Worm (Caenorhabditis elegans) whole organism, L4/young adult: ENCODE data around the gene cox-16.

Experiments
- W03F9.2 ChIP-seq: fragments of 150-350 bp; optimal IDR thresholded peaks from 2 replicates; lab custom pipeline; 2014; ENCODE audit warnings: missing biosample characterization, missing genetic modification characterization
- dao-5 ChIP-seq: sonication (generic microtip); optimal IDR thresholded peaks from 2 replicates; lab custom pipeline; 2016; ENCODE audit warnings: missing genotype, missing genetic modification characterization, moderate library complexity, missing compliant biosample characterization
- him-1 ChIP-seq: sonication (generic microtip); optimal IDR thresholded peaks from 2 replicates; lab custom pipeline; 2016; ENCODE audit warnings: missing genotype, missing genetic modification reagents, missing genetic modification characterization, missing compliant biosample characterization

Gene cox-16

DNA sequence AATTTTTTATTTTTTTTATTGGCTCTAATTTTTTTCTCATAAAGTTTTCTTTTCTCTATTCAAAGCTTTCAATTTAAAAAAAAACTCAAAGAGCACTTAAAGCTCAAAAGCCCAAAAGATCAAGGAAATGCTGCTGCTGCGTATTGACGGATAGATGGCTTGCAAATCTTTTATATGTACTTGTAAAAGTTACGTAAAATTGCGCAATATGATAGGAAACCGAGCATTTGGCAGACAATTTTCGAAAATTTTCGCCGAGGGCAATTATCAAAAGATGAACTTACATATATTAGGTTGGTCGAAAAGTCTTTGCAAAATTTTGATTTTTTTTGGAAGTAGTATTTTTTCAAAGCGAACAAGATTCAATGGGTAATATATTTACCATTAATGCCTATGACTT is 12.5 kb upstream of the cox-16 start:
- no peak for TF ChIP-seq dao-5 (tag; lab: Kevin White, UChicago)
- TF ChIP-seq him-1 (tag; lab: Kevin White, UChicago): no peak
- no peak for TF ChIP-seq W03F9.2 (tag; lab: Kevin White, UChicago)

DNA sequence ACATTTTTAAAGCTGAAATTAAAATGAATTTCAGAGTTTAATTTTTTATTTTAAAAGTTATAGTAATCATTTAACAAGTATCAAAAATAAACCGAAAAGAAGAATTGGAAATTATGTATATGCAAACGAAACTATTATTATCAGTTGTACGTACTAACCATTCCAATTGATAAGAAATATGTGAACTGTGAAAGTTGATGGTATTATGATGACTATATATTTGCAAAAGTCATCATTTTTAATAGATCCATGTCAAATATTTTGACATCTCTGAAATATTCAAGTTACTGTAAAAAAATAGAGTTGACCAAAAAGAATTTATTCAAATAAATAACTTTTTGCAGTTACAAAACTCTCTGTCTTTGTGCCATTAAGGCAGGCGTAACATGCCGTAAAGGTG is 12.0 kb upstream of the cox-16 start, which contains the start of gene ugt-48:
Gene ugt-48, minus strand, starts transcription at position 12 of the 400 bp plus-strand sequence.
- no peak for TF ChIP-seq him-1 (tag; lab: Kevin White, UChicago)

DNA sequence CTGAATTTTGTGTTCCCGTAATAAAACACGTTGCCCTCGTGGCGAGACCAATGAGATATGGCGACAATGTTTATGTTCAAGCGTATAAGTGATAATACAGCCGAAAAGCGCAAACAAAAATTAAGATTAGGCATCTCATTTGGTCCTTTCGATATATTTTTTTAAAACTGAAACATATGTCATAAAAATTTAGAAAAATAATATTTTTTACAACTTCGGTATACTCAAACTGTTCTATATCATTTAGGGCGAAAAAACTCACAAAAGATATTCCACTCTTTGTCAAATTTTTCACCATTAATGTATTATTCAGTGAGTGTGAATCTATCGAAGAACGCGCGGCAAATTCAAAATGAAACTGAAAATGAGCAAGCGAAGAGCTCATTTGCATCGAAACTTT is 2.5 kb upstream of the cox-16 start, which contains the start of gene cft-1:
Gene cft-1, plus strand, starts transcription at position 301 of the 400 bp plus-strand sequence.
- TF ChIP-seq him-1 (tag; lab: Kevin White, UChicago): no peak
- no peak for TF ChIP-seq W03F9.2 (tag; lab: Kevin White, UChicago)
- no peak for TF ChIP-seq dao-5 (tag; lab: Kevin White, UChicago)

DNA sequence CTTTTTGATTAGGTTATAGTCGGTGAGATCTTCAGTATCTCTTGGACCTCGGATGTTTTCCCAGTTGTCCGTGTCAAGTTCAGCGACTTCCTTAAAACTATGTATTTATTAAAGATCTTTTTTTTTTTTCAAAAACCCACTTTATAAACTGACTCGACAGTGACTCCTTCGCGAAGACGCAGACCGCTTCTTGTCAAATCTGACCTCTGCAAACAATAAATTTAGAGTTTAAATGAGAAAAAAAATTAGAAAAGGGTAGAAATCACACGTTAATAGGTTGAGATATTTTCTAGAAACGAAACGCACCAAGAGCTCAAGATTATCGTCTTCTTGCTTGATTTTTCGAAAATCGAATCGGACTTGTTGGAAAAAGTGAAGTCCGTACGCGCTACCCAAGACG is 269 bp downstream of the cox-16 start, which contains the start of gene C24G6.8:
Gene C24G6.8, minus strand, starts transcription at position 101 of the 400 bp plus-strand sequence.
- no peak for TF ChIP-seq him-1 (tag; lab: Kevin White, UChicago)

DNA sequence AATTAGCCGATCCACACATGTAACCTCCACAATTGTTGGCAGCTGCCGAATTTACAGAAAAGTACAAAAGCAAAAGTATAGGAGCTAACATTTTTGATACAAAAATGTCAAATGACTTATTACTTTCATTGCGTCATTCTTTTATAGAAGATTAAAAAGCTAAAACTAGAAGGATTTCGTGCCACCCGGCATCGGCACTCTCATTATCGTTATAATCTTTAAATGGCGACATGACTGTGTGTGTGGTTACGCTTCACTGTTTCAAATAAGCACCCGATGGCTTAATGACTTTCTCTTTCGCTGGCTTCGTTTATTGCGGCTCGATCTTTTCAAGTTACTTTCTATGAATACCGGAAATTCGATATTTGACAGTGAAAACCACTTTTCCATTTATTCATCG is 2.3 kb downstream of the cox-16 start, which contains the start of gene grl-1:
Gene grl-1, minus strand, starts transcription at position 101 of the 400 bp plus-strand sequence.
- TF ChIP-seq him-1 (tag; lab: Kevin White, UChicago) (no peak), dao-5 (tag; lab: Kevin White, UChicago) (no peak), W03F9.2 (tag; lab: Kevin White, UChicago) (no peak)

DNA sequence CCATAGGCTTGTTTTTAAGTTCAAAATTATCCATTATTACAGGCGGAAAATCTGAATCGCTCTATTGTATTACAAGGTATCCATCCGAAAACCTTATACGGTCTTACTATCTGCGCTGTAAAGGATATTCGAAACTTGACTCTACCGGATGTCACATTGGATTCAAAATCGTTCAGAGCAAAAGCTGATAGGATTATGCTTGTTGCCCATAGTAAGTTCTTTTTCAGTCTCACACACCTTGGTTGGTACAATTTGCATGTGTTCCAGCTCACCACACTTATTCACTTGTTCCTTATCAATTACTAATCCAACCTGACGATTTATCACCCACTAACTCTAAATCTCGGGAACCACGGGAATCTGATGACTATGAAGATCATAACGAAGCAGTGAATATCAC is 8.3 kb downstream of the cox-16 start:
- TF ChIP-seq W03F9.2 (tag; lab: Kevin White, UChicago) (no peak), dao-5 (tag; lab: Kevin White, UChicago) (no peak), him-1 (tag; lab: Kevin White, UChicago) (no peak)

DNA sequence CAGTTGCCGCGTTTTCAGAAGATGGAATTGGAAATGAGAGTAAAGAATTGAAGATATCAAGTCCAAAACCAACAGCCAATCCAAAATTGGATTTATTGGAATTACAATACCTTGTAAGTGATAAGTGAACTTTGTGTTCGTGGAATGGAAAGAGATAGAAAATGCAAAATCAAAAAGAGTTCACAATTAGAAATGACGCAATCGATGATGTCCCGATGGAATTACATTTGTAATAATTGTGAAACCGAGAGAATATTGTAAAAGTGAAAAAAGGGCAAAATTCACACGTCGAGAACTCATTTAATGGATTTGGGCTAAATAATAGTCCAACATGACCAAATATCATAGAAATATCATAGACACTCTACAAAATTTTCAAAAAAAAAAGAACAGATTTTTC is 10.8 kb downstream of the cox-16 start:
- no peak for TF ChIP-seq dao-5 (tag; lab: Kevin White, UChicago)

DNA sequence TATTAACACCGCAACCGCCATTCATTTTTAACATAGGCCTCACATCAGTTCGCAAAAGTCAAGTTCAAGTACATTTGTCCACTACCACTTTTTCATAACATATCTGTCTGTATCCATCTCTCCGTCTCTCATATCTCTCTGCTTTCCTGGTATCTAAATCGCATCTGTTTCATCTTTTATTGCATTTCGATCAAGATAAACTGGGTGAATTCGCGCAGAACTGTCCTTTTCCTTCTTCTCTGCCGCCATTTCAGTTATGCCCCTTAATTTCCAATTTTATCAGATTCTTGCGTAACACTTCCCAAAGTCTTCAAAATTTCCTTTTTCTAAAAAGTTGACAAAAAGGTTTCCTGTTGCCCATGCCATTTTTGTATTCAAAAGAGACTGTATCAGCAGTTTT is 12.8 kb downstream of the cox-16 start:
- TF ChIP-seq him-1 (tag; lab: Kevin White, UChicago): no peak
- TF ChIP-seq dao-5 (tag; lab: Kevin White, UChicago): no peak
- no peak for TF ChIP-seq W03F9.2 (tag; lab: Kevin White, UChicago)

DNA sequence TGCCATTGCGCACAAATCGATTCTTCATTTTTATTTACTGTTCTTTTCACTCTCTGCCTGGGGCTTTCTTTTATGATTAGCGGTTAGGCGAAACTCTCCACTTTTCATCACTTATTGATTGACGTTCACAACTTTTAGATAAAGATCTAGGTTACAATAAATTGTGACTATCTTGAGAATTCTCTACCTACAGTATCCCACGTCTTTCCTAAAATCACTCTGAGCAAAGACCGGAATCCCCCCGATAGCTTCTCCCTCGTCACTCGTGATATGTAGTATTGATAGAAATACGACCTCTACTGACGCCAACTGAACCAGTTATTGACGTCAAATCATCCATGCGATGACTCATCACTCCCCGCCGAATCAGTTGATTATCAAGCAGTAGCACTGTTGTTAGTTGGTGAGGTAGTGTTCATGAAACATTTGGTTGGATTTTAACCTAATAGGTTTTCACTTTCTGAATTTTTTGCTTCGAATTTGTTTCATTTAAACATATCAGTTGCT is 14.3 kb downstream of the cox-16 start, which contains the start of gene hir-1:
Gene hir-1, plus strand, starts transcription at position 405 of the 507 bp plus-strand sequence.
- TF ChIP-seq dao-5 (tag; lab: Kevin White, UChicago) (no peak), W03F9.2 (tag; lab: Kevin White, UChicago) (no peak), him-1 (tag; lab: Kevin White, UChicago) (no peak)

DNA sequence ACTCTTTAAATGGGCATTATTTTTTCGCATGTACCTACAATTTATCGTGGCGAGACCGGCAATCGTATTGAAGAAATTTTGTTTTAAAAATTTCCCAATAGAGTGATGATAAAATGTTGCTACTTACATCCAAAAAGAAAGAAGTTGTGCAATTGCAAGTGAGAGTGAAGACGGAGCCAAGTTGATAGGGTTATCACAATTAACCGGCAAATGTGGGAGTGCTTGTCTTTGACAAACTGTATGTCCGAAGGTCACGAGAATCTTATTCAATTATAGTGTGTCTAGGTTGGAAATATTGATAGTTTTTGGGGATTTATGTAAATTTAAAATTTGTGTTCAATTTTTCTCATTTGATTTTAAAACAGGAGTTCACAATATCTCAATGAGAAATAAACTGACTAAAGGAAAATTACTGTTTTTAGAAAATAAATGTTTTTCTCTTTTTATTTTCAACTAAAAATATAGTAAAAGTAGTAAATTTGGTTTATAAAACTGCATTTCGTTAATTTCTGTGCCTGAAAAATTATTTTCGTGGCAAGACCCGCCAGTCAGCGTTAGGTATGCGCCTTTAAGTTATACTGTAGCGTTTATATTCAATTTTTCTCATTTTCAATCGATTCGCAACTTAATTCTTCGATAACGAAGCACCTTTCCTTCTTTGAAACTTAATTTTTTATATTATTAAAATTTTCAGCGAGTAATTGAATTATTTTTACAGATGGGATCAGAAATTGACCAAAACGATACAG is 22.2 kb downstream of the cox-16 start, which contains the start of the genes hpo-15 and mms-19:
Gene hpo-15, minus strand, starts transcription at position 201 of the 749 bp plus-strand sequence.
Gene mms-19, plus strand, starts transcription at position 719 of the 749 bp plus-strand sequence.
- TF ChIP-seq W03F9.2 (tag; lab: Kevin White, UChicago) (no peak), him-1 (tag; lab: Kevin White, UChicago) (no peak), dao-5 (tag; lab: Kevin White, UChicago) (no peak)

DNA sequence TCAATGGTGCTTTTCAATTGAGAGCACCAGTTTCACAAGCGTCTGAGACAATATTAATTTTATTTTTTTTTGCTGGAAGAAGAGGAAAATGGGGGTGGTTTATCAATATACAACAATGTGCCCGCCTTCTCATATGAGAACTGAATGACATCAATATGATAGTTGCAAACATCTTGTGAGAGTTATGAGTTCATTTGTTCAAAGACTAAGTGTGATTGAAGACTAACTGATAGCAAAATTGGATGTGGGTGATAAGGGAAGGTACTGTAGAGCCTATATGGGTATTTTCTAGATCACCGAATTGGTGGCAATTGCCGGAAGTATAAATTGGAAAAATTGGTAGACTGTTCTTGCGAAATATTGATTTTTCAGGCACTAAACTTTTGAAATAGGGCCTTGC is 23.5 kb downstream of the cox-16 start:
- TF ChIP-seq W03F9.2 (tag; lab: Kevin White, UChicago) (no peak), dao-5 (tag; lab: Kevin White, UChicago) (no peak), him-1 (tag; lab: Kevin White, UChicago) (no peak)

DNA sequence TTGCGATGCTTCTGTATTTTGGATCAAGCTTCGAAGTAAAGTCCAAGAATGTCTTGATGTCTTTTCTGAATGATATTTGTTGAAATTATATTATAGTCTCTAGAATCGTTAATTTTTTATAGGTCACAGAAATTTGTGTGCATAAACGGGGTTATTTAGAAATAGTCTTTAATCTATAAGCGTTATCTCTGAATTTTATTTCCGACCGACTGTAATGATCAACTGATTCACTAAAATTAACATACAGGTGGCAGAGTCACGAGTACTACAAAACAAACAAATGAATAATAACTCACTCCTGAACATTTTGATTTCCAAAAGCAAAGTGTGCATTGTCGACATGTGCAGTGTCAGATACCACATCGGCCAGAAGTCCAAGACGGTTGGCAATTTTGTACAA is 24.3 kb downstream of the cox-16 start:
- no peak for TF ChIP-seq dao-5 (tag; lab: Kevin White, UChicago)
- no peak for TF ChIP-seq him-1 (tag; lab: Kevin White, UChicago)
- no peak for TF ChIP-seq W03F9.2 (tag; lab: Kevin White, UChicago)

DNA sequence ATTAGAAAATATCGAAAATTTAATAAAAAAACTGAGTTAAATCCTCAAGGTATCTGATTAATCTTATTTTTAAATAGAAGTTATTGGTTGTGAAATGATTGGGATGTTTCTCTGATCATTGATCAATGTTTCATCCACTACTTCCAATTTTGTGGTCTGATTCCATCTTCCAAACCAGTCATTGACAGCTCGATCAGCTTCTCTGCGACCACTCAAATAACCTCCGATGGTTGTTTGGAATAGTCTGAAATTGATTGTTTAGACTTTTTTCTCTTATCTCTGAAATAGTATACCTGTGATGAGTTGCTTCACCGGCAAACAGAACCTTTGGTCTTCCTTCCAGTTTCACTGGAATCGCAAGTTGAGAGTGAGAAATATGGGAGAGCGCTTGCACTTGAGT is 26.1 kb downstream of the cox-16 start:
- no peak for TF ChIP-seq dao-5 (tag; lab: Kevin White, UChicago)
- TF ChIP-seq W03F9.2 (tag; lab: Kevin White, UChicago): no peak
- no peak for TF ChIP-seq him-1 (tag; lab: Kevin White, UChicago)

DNA sequence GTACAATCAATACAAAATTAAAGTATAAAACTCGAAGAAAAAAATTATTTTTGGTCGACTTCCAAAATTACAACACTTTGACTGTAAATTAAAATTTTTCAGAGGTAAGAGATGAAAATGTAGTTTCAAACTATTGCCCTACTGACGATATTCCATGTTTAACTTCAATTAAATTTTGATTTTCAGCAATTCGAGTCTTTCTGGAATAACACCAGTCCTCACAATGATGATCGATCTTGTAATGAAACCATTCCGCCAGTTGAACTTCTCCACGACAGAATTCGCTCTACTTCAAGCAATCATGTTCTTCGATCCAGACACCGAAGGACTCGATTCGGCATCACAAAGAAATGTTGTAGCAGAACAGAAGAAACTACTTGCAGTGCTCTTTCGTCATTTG is 26.9 kb downstream of the cox-16 start:
- no peak for TF ChIP-seq dao-5 (tag; lab: Kevin White, UChicago)
- no peak for TF ChIP-seq him-1 (tag; lab: Kevin White, UChicago)
- TF ChIP-seq W03F9.2 (tag; lab: Kevin White, UChicago): no peak
